Worm (Caenorhabditis elegans) whole organism, midembryonic: ENCODE data around the gene grl-7.
"Not testable (repeated sequence)": the region's sequence is repeated elsewhere in the genome, so short reads cannot be mapped to it uniquely, and the experiment has no call there.

ENCODE experiments used
- T22C8.4 ChIP-seq: fragments of 200-800 bp; sonication (Bioruptor generic); IDR thresholded peaks from 2 replicates; pipeline ENCODE4 v1.3.6; 2022; ENCODE audit warnings: missing genetic modification characterization, missing compliant biosample characterization
- cog-1 ChIP-seq: sonication (generic microtip); optimal IDR thresholded peaks from 2 replicates; lab custom pipeline; 2016; ENCODE audit warnings: missing genetic modification characterization, missing compliant biosample characterization
- flt-1 ChIP-seq: fragments of 200-800 bp; sonication (Bioruptor generic); IDR thresholded peaks from 2 replicates; pipeline ENCODE4 v1.3.6; 2022; ENCODE audit warnings: missing genetic modification characterization, missing compliant biosample characterization
- klf-2 ChIP-seq: fragments of 200-800 bp; sonication (Bioruptor generic); conservative IDR thresholded peaks from 2 replicates; pipeline ENCODE4 v1.3.6; 2022; ENCODE audit warnings: missing genetic modification reagents, missing genetic modification characterization, missing compliant biosample characterization
- med-1 ChIP-seq: sonication (generic microtip); optimal IDR thresholded peaks from 2 replicates; lab custom pipeline; 2017; ENCODE audit warnings: missing genetic modification characterization, mild to moderate bottlenecking, missing compliant biosample characterization, antibody characterized with exemption, missing genetic modification reagents; ENCODE audit not compliant: insufficient read depth
- ref-1 ChIP-seq: fragments of 200-800 bp; sonication (Bioruptor generic); conservative IDR thresholded peaks from 2 replicates; pipeline ENCODE4 v1.3.6; 2022; ENCODE audit warnings: missing genetic modification reagents, missing genetic modification characterization, missing compliant biosample characterization
- tab-1 ChIP-seq: fragments of 200-800 bp; sonication (Bioruptor generic); IDR thresholded peaks from 2 replicates; pipeline ENCODE4 v1.3.6; 2022; ENCODE audit warnings: missing genetic modification characterization, missing compliant biosample characterization
- ztf-23 ChIP-seq: fragments of 200-800 bp; sonication (Bioruptor generic); IDR thresholded peaks from 2 replicates; pipeline ENCODE4 v1.3.6; 2022; ENCODE audit warnings: missing genetic modification reagents, missing genetic modification characterization, missing compliant biosample characterization
- ztf-29 ChIP-seq: fragments of 200-800 bp; sonication (Bioruptor generic); IDR thresholded peaks from 2 replicates; pipeline ENCODE4 v1.3.6; 2022; ENCODE audit warnings: missing genetic modification reagents, missing genetic modification characterization, missing compliant biosample characterization

grl-7 gene

ce11 chrV:11346912-11347311, at the start of gene grl-7:
grl-7 (minus strand) TSS chrV:11347012.
- TF ChIP-seq T22C8.4 (GFP tag; lab: Robert Waterston, UW), result no peak
- no peak for TF ChIP-seq ztf-29
- no peak for TF ChIP-seq ztf-23 (GFP tag; lab: Robert Waterston, UW)
- TF ChIP-seq ref-1, result no peak
- TF ChIP-seq med-1, result no peak
- TF ChIP-seq klf-2 (GFP tag; lab: Robert Waterston, UW), result no peak
- no peak for TF ChIP-seq cog-1
- no peak for TF ChIP-seq tab-1 (GFP tag; lab: Robert Waterston, UW)
- no peak for TF ChIP-seq flt-1 (GFP tag; lab: Robert Waterston, UW)

ce11 chrV:11396134-11396533, 49.3 kb upstream of the grl-7 start, which contains the start of gene nas-18:
nas-18 (plus strand) TSS chrV:11396434.
- TF ChIP-seq klf-2, flt-1, tab-1 (GFP tag; lab: Robert Waterston, UW): not testable (repeated sequence)

ce11 chrV:11395024-11395423, 48.2 kb upstream of the grl-7 start, which contains the start of gene K03B8.4:
K03B8.4 (minus strand) TSS chrV:11395124.
- not testable (repeated sequence) for TF ChIP-seq ref-1; ztf-29; flt-1 (GFP tag; lab: Robert Waterston, UW)

ce11 chrV:11392020-11392419, 45.2 kb upstream of the grl-7 start, which contains the start of gene nas-16:
nas-16 (plus strand) TSS chrV:11392320.
- TF ChIP-seq T22C8.4 (GFP tag; lab: Robert Waterston, UW) (no peak), flt-1 (GFP tag; lab: Robert Waterston, UW) (no peak), ref-1 (no peak), med-1 (no peak), ztf-23 (GFP tag; lab: Robert Waterston, UW) (no peak), tab-1 (GFP tag; lab: Robert Waterston, UW) (no peak), ztf-29 (no peak), cog-1 (no peak), klf-2 (GFP tag; lab: Robert Waterston, UW) (no peak)

ce11 chrV:11390394-11390793, 43.6 kb upstream of the grl-7 start, which contains the start of the genes K03B8.11 and K03B8.14:
K03B8.11 (minus strand) TSS chrV:11390494.
K03B8.14 (plus strand) TSS chrV:11390503.
- TF ChIP-seq med-1 (no peak), cog-1 (no peak), ref-1 (no peak), ztf-23 (GFP tag; lab: Robert Waterston, UW) (no peak), tab-1 (GFP tag; lab: Robert Waterston, UW) (no peak), T22C8.4 (GFP tag; lab: Robert Waterston, UW) (no peak), flt-1 (GFP tag; lab: Robert Waterston, UW) (no peak), ztf-29 (no peak), klf-2 (GFP tag; lab: Robert Waterston, UW) (no peak)

- TF ChIP-seq ztf-29, result no peak
- TF ChIP-seq ztf-23 (GFP tag; lab: Robert Waterston, UW), result no peak
- no peak for TF ChIP-seq tab-1 (GFP tag; lab: Robert Waterston, UW)
- TF ChIP-seq flt-1 (GFP tag; lab: Robert Waterston, UW), result no peak
- TF ChIP-seq ref-1, result no peak
- TF ChIP-seq klf-2 (GFP tag; lab: Robert Waterston, UW), result no peak
- no peak for TF ChIP-seq cog-1
- TF ChIP-seq med-1, result no peak
- TF ChIP-seq T22C8.4 (GFP tag; lab: Robert Waterston, UW), result no peak
Measured at ce11 chrV:11389776-11390175, 43.0 kb upstream of the grl-7 start, which contains the start of gene col-155. col-155 (minus strand) TSS chrV:11389876.

- TF ChIP-seq tab-1 (GFP tag; lab: Robert Waterston, UW) (no peak), med-1 (no peak), ztf-23 (GFP tag; lab: Robert Waterston, UW) (no peak), flt-1 (GFP tag; lab: Robert Waterston, UW) (no peak), ztf-29 (no peak), cog-1 (no peak), T22C8.4 (GFP tag; lab: Robert Waterston, UW) (no peak), klf-2 (GFP tag; lab: Robert Waterston, UW) (no peak)
Measured at ce11 chrV:11386428-11386827, 39.6 kb upstream of the grl-7 start, which contains the start of gene F55C10.4. F55C10.4 (plus strand) TSS chrV:11386728.

- TF ChIP-seq ref-1 (no peak), tab-1 (GFP tag; lab: Robert Waterston, UW) (no peak), ztf-29 (no peak), cog-1 (no peak), ztf-23 (GFP tag; lab: Robert Waterston, UW) (no peak)
Measured at ce11 chrV:11385060-11385459, 38.2 kb upstream of the grl-7 start, which contains the start of gene col-154. col-154 (plus strand) TSS chrV:11385360.

- TF ChIP-seq ref-1, result no peak
Measured at ce11 chrV:11383032-11383431, 36.2 kb upstream of the grl-7 start, which contains the start of gene F55C10.5. F55C10.5 (plus strand) TSS chrV:11383105.

ce11 chrV:11380571-11380970, 33.8 kb upstream of the grl-7 start:
- TF ChIP-seq tab-1 (GFP tag; lab: Robert Waterston, UW), result no peak

- TF ChIP-seq ref-1 (no peak), ztf-29 (no peak), ztf-23 (GFP tag; lab: Robert Waterston, UW) (no peak), cog-1 (no peak), T22C8.4 (GFP tag; lab: Robert Waterston, UW) (no peak), med-1 (no peak), flt-1 (GFP tag; lab: Robert Waterston, UW) (no peak), klf-2 (GFP tag; lab: Robert Waterston, UW) (no peak), tab-1 (GFP tag; lab: Robert Waterston, UW) (no peak)
Measured at ce11 chrV:11379341-11379740, 32.5 kb upstream of the grl-7 start.
